Worm (Caenorhabditis elegans) whole organism, L4 larva: ENCODE data around the gene gei-3.

Experiments
- D1046.2 ChIP-seq: fragments of 200-800 bp; sonication (Bioruptor generic); IDR thresholded peaks from 2 replicates; pipeline ENCODE4 v1.3.6; 2022; ENCODE audit warnings: missing genetic modification characterization, missing compliant biosample characterization
- F37D6.2 ChIP-seq: sonication (generic microtip); optimal IDR thresholded peaks from 2 replicates; lab custom pipeline; 2016; ENCODE audit warnings: mild to moderate bottlenecking, missing genetic modification characterization, missing compliant biosample characterization
- F49E8.2 ChIP-seq: sonication (generic microtip); optimal IDR thresholded peaks from 2 replicates; lab custom pipeline; 2016; ENCODE audit warnings: missing compliant biosample characterization, mild to moderate bottlenecking, missing genetic modification characterization, borderline replicate concordance
- R02D3.7 ChIP-seq: fragments of 150-350 bp; sonication (generic microtip); optimal IDR thresholded peaks from 3 replicates; lab custom pipeline; 2014; ENCODE audit warnings: missing biosample characterization, missing genetic modification characterization
- T26A8.4 ChIP-seq: fragments of 200-800 bp; sonication (Bioruptor generic); IDR thresholded peaks from 2 replicates; pipeline ENCODE4 v1.3.6; 2022; ENCODE audit warnings: missing genetic modification characterization, missing compliant biosample characterization
- Y48G9A.11 ChIP-seq: fragments of 200-800 bp; sonication (Bioruptor generic); IDR thresholded peaks from 2 replicates; pipeline ENCODE4 v1.3.6; 2022; ENCODE audit warnings: missing genetic modification reagents, missing genetic modification characterization, missing compliant biosample characterization
- Y5F2A.4 ChIP-seq: fragments of 200-800 bp; sonication (Bioruptor generic); optimal IDR thresholded peaks from 2 replicates; lab custom pipeline; 2018; ENCODE audit warnings: mild to moderate bottlenecking, missing genetic modification characterization, missing compliant biosample characterization
- ZK546.5 ChIP-seq, 2 experiments: sonication (generic microtip); optimal IDR thresholded peaks; 2 replicates each; lab custom pipeline; 2017; ENCODE audit warnings: missing biosample characterization in 2 of 2, missing genetic modification characterization in 2 of 2
- aly-2 ChIP-seq: sonication (generic microtip); optimal IDR thresholded peaks from 2 replicates; lab custom pipeline; 2018; ENCODE audit warnings: missing biosample characterization, missing genetic modification characterization
- ama-1 ChIP-seq: fragments of 150-350 bp; optimal IDR thresholded peaks from 2 replicates; lab custom pipeline; 2014; ENCODE audit warnings: inconsistent platforms, mixed read lengths
- attf-4 ChIP-seq: sonication (generic microtip); optimal IDR thresholded peaks from 3 replicates; lab custom pipeline; 2017; ENCODE audit warnings: missing biosample characterization, missing genetic modification characterization
- ceh-20 ChIP-seq: fragments of 200-800 bp; sonication (Bioruptor generic); IDR thresholded peaks from 2 replicates; pipeline ENCODE4 v1.3.6; 2022; ENCODE audit warnings: missing genetic modification reagents, missing genetic modification characterization, missing compliant biosample characterization
- ceh-32 ChIP-seq: sonication (generic microtip); optimal IDR thresholded peaks from 2 replicates; lab custom pipeline; 2016; ENCODE audit warnings: mild to moderate bottlenecking, missing genetic modification characterization, missing compliant biosample characterization; ENCODE audit not compliant: poor library complexity
- ceh-44 ChIP-seq: fragments of 200-800 bp; sonication (Bioruptor generic); IDR thresholded peaks from 2 replicates; pipeline ENCODE4 v1.3.6; 2022; ENCODE audit warnings: missing genetic modification reagents, missing genetic modification characterization, missing compliant biosample characterization
- ceh-62 ChIP-seq: sonication (generic microtip); optimal IDR thresholded peaks from 2 replicates; lab custom pipeline; 2017; ENCODE audit warnings: missing biosample characterization, missing genetic modification characterization
- ceh-82 ChIP-seq: sonication (generic microtip); optimal IDR thresholded peaks from 2 replicates; lab custom pipeline; 2017; ENCODE audit warnings: missing biosample characterization, missing genetic modification characterization
- ces-1 ChIP-seq: fragments of 150-350 bp; sonication (generic microtip); optimal IDR thresholded peaks from 4 replicates; lab custom pipeline; 2014; ENCODE audit warnings: missing biosample characterization, missing genetic modification reagents, missing genetic modification characterization
- dmd-6 ChIP-seq: fragments of 200-800 bp; sonication (Bioruptor generic); IDR thresholded peaks from 2 replicates; pipeline ENCODE4 v1.3.6; 2022; ENCODE audit warnings: missing genetic modification reagents, missing genetic modification characterization, missing compliant biosample characterization
- dmd-8 ChIP-seq: fragments of 200-800 bp; sonication (Bioruptor generic); IDR thresholded peaks from 2 replicates; pipeline ENCODE4 v1.3.6; 2022; ENCODE audit warnings: missing genetic modification characterization, missing compliant biosample characterization
- dmd-9 ChIP-seq: fragments of 200-800 bp; sonication (Bioruptor generic); IDR thresholded peaks from 2 replicates; pipeline ENCODE4 v1.3.6; 2022; ENCODE audit warnings: missing genetic modification reagents, missing genetic modification characterization, missing compliant biosample characterization
- duxl-1 ChIP-seq: sonication (generic microtip); optimal IDR thresholded peaks from 2 replicates; lab custom pipeline; 2016; ENCODE audit warnings: mild to moderate bottlenecking, missing genetic modification characterization, moderate library complexity, missing compliant biosample characterization; ENCODE audit not compliant: poor library complexity
- dve-1 ChIP-seq: sonication (generic microtip); optimal IDR thresholded peaks from 2 replicates; lab custom pipeline; 2017; ENCODE audit warnings: antibody characterized with exemption, mild to moderate bottlenecking, missing genetic modification characterization, missing compliant biosample characterization; ENCODE audit not compliant: insufficient read depth
- egl-27 ChIP-seq: sonication (generic microtip); optimal IDR thresholded peaks from 3 replicates; lab custom pipeline; 2017; ENCODE audit warnings: missing biosample characterization, missing genetic modification reagents, missing genetic modification characterization
- fkh-10 ChIP-seq: fragments of 150-350 bp; optimal IDR thresholded peaks from 2 replicates; lab custom pipeline; 2014; ENCODE audit warnings: missing biosample characterization, missing genetic modification reagents, missing genetic modification characterization
- fos-1 ChIP-seq: fragments of 150-350 bp; optimal IDR thresholded peaks from 2 replicates; lab custom pipeline; 2014; ENCODE audit warnings: missing biosample characterization, missing genetic modification characterization
- gei-8 ChIP-seq: fragments of 200-800 bp; sonication (Bioruptor generic); optimal IDR thresholded peaks from 2 replicates; lab custom pipeline; 2018; ENCODE audit warnings: mild to moderate bottlenecking, missing genetic modification characterization, missing compliant biosample characterization
- jun-1 ChIP-seq: fragments of 150-350 bp; optimal IDR thresholded peaks from 2 replicates; lab custom pipeline; 2014; ENCODE audit warnings: missing biosample characterization, missing genetic modification reagents, missing genetic modification characterization
- lim-7 ChIP-seq: fragments of 200-800 bp; sonication (Bioruptor generic); IDR thresholded peaks from 2 replicates; pipeline ENCODE4 v1.3.6; 2022; ENCODE audit warnings: missing genetic modification characterization, missing compliant biosample characterization
- lin-1 ChIP-seq: fragments of 200-800 bp; sonication (Bioruptor generic); IDR thresholded peaks from 2 replicates; pipeline ENCODE4 v1.3.6; 2022; ENCODE audit warnings: missing genetic modification reagents, missing genetic modification characterization, missing compliant biosample characterization
- lin-13 ChIP-seq: fragments of 150-350 bp; optimal IDR thresholded peaks from 2 replicates; lab custom pipeline; 2014; ENCODE audit warnings: missing biosample characterization, missing genetic modification reagents, missing genetic modification characterization
- lin-38 ChIP-seq: fragments of 200-800 bp; sonication (Bioruptor generic); IDR thresholded peaks from 2 replicates; pipeline ENCODE4 v1.3.6; 2022; ENCODE audit warnings: missing genetic modification reagents, missing genetic modification characterization, missing compliant biosample characterization
- lin-39 ChIP-seq: fragments of 150-350 bp; optimal IDR thresholded peaks from 2 replicates; lab custom pipeline; 2014; ENCODE audit warnings: missing biosample characterization, missing genetic modification reagents, missing genetic modification characterization
- madf-9 ChIP-seq: fragments of 200-800 bp; sonication (Bioruptor generic); conservative IDR thresholded peaks from 2 replicates; pipeline ENCODE4 v1.3.6; 2022; ENCODE audit warnings: missing genetic modification reagents, missing genetic modification characterization, missing compliant biosample characterization
- mxl-3 ChIP-seq: fragments of 200-800 bp; sonication (Bioruptor generic); optimal IDR thresholded peaks from 2 replicates; lab custom pipeline; 2018; ENCODE audit warnings: mild to moderate bottlenecking, missing genetic modification characterization, missing compliant biosample characterization
- nhr-10 ChIP-seq: fragments of 150-350 bp; optimal IDR thresholded peaks from 2 replicates; lab custom pipeline; 2014; ENCODE audit warnings: missing biosample characterization, missing genetic modification characterization
- nhr-102 ChIP-seq: sonication (generic microtip); optimal IDR thresholded peaks from 2 replicates; lab custom pipeline; 2016; ENCODE audit warnings: mild to moderate bottlenecking, missing genetic modification characterization, moderate library complexity, missing compliant biosample characterization
- nhr-237 ChIP-seq: sonication (generic microtip); optimal IDR thresholded peaks from 2 replicates; lab custom pipeline; 2017; ENCODE audit warnings: missing biosample characterization, missing genetic modification characterization
- nhr-41 ChIP-seq: fragments of 200-800 bp; sonication (Bioruptor generic); IDR thresholded peaks from 2 replicates; pipeline ENCODE4 v1.3.6; 2022; ENCODE audit warnings: missing genetic modification reagents, missing genetic modification characterization, missing compliant biosample characterization
- nhr-42 ChIP-seq: fragments of 200-800 bp; sonication (Bioruptor generic); IDR thresholded peaks from 2 replicates; pipeline ENCODE4 v1.3.6; 2022; ENCODE audit warnings: missing genetic modification characterization, missing compliant biosample characterization
- nhr-48 ChIP-seq: sonication (generic microtip); optimal IDR thresholded peaks from 2 replicates; lab custom pipeline; 2016; ENCODE audit warnings: mild to moderate bottlenecking, missing genetic modification characterization, missing compliant biosample characterization
- nhr-6 ChIP-seq: fragments of 150-350 bp; optimal IDR thresholded peaks from 2 replicates; lab custom pipeline; 2014; ENCODE audit warnings: missing biosample characterization, missing genetic modification characterization
- nhr-76 ChIP-seq: fragments of 150-350 bp; optimal IDR thresholded peaks from 2 replicates; lab custom pipeline; 2014; ENCODE audit warnings: missing biosample characterization, missing genetic modification characterization
- pqm-1 ChIP-seq: sonication (generic microtip); optimal IDR thresholded peaks from 2 replicates; lab custom pipeline; 2017; ENCODE audit warnings: missing biosample characterization, missing genetic modification characterization
- saeg-2 ChIP-seq: fragments of 200-800 bp; sonication (Bioruptor generic); IDR thresholded peaks from 2 replicates; pipeline ENCODE4 v1.3.6; 2022; ENCODE audit warnings: missing genetic modification reagents, missing genetic modification characterization, missing compliant biosample characterization
- sdz-12 ChIP-seq: fragments of 200-800 bp; sonication (Bioruptor generic); optimal IDR thresholded peaks from 2 replicates; lab custom pipeline; 2018; ENCODE audit warnings: mild to moderate bottlenecking, missing genetic modification characterization, missing compliant biosample characterization
- set-16 ChIP-seq: fragments of 200-800 bp; sonication (Bioruptor generic); IDR thresholded peaks from 2 replicates; pipeline ENCODE4 v1.3.6; 2022; ENCODE audit warnings: missing genetic modification reagents, missing genetic modification characterization, missing compliant biosample characterization
- skn-1 ChIP-seq: fragments of 150-350 bp; optimal IDR thresholded peaks from 2 replicates; lab custom pipeline; 2014; ENCODE audit warnings: missing biosample characterization, missing genetic modification characterization
- snpc-1.2 ChIP-seq: fragments of 200-800 bp; sonication (Bioruptor generic); IDR thresholded peaks from 2 replicates; pipeline ENCODE4 v1.3.6; 2022; ENCODE audit warnings: missing genetic modification reagents, missing genetic modification characterization, missing compliant biosample characterization
- unc-62 ChIP-seq, 3 experiments: fragments of 150-350 bp in 1 of 3; sonication (generic microtip); optimal IDR thresholded peaks in 2 of 3; peaks in 1 of 3; 1 replicate in 1 of 3; 2 replicates in 2 of 3; lab custom pipeline; 2014 to 2017; ENCODE audit warnings: missing biosample characterization in 3 of 3, missing genetic modification characterization in 3 of 3, missing genetic modification reagents in 3 of 3, missing genotype in 1 of 3
- zag-1 ChIP-seq: fragments of 150-350 bp; optimal IDR thresholded peaks from 2 replicates; lab custom pipeline; 2014; ENCODE audit warnings: missing biosample characterization, missing genetic modification characterization
- zfp-3 ChIP-seq: fragments of 200-800 bp; sonication (Bioruptor generic); conservative IDR thresholded peaks from 2 replicates; pipeline ENCODE4 v1.3.6; 2022; ENCODE audit warnings: missing genetic modification reagents, missing genetic modification characterization, missing compliant biosample characterization
- zip-11 ChIP-seq: fragments of 200-800 bp; sonication (Bioruptor generic); IDR thresholded peaks from 2 replicates; pipeline ENCODE4 v1.3.6; 2022; ENCODE audit warnings: missing genetic modification characterization, missing compliant biosample characterization
- zip-2 ChIP-seq: fragments of 150-350 bp; optimal IDR thresholded peaks from 2 replicates; lab custom pipeline; 2014; ENCODE audit warnings: missing biosample characterization, missing genetic modification characterization

The gei-3 gene

DNA sequence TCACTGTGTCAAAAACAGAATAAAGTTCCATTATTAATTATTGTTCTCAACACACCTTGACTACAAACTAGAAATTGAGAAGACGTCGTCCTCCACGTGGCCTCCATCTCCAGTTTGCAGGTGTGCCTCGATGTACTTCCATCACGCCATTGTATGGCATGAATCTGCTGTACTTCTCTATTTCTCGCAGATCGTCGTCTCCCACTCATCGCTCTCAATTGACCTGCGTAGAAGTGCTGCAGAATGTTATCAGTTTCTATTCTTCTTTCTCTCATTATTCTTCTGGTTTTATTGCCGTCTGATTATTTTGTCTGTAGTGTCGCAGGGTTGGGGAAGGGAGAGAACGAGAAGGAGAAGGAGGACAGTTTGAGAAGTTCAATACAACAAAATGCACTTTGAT, 53.8 kb downstream of the gei-3 start (continued):
- TF ChIP-seq dmd-6 (GFP tag; lab: Robert Waterston, UW): peak; percentile 95
- no peak for TF ChIP-seq jun-1 (tag; lab: Kevin White, UChicago)
- TF ChIP-seq nhr-42 (GFP tag; lab: Robert Waterston, UW): no peak
- no peak for TF ChIP-seq ceh-62 (tag; lab: Kevin White, UChicago)
- peak; percentile 1 for TF ChIP-seq nhr-10 (tag; lab: Kevin White, UChicago)
- TF ChIP-seq aly-2 (tag; lab: Kevin White, UChicago): no peak
- no peak for TF ChIP-seq egl-27 (tag; lab: Kevin White, UChicago)
- no peak for TF ChIP-seq zag-1 (tag; lab: Kevin White, UChicago)
- no peak for TF ChIP-seq skn-1 (tag; lab: Kevin White, UChicago)
- TF ChIP-seq fos-1: no peak
- TF ChIP-seq zip-2: no peak
- no peak for TF ChIP-seq Y48G9A.11 (GFP tag; lab: Robert Waterston, UW)
- peak; percentile 88 for TF ChIP-seq dve-1 (tag; lab: Kevin White, UChicago)
- TF ChIP-seq D1046.2: no peak
- no peak for TF ChIP-seq saeg-2 (GFP tag; lab: Robert Waterston, UW)
- no peak for TF ChIP-seq ZK546.5 (tag; optimal IDR thresholded peaks at IDR 0.05; lab: Kevin White, UChicago)
- TF ChIP-seq gei-8 (GFP tag; lab: Kevin White, UChicago): peak; percentile 53
- TF ChIP-seq R02D3.7 (tag; lab: Kevin White, UChicago): no peak
- TF ChIP-seq ces-1 (GFP tag; lab: Kevin White, UChicago): no peak
- TF ChIP-seq pqm-1 (tag; lab: Kevin White, UChicago): peak; percentile 74
- no peak for TF ChIP-seq T26A8.4 (GFP tag; lab: Robert Waterston, UW)
- TF ChIP-seq lin-1 (GFP tag; lab: Robert Waterston, UW): 0 out of 2 replicates have a peak, but pooled peaks have one; percentile 17
- TF ChIP-seq Y5F2A.4 (GFP tag; lab: Kevin White, UChicago): no peak
- peak; percentile 31 for TF ChIP-seq nhr-6 (tag; lab: Kevin White, UChicago)
- no peak for TF ChIP-seq madf-9 (GFP tag; lab: Robert Waterston, UW)
- no peak for TF ChIP-seq lin-38 (GFP tag; lab: Robert Waterston, UW)
- TF ChIP-seq nhr-76 (tag; lab: Kevin White, UChicago): no peak
- no peak for TF ChIP-seq attf-4
- TF ChIP-seq ceh-20 (GFP tag; lab: Robert Waterston, UW): 0 out of 2 replicates have a peak, but pooled peaks have one; percentile 30
- TF ChIP-seq snpc-1.2 (GFP tag; lab: Robert Waterston, UW): no peak
- no peak for TF ChIP-seq nhr-237 (tag; lab: Kevin White, UChicago)
- no peak for TF ChIP-seq F37D6.2 (tag; lab: Kevin White, UChicago)
- TF ChIP-seq zip-11 (GFP tag; lab: Robert Waterston, UW): no peak
- no peak for TF ChIP-seq lim-7 (GFP tag; lab: Robert Waterston, UW)
- no peak for TF ChIP-seq lin-13 (GFP tag; lab: Kevin White, UChicago)
- TF ChIP-seq fkh-10: no peak
- TF ChIP-seq ama-1 (lab: Kevin White, UChicago): no peak
- TF ChIP-seq ceh-82: no peak
- TF ChIP-seq unc-62 (GFP tag; optimal IDR thresholded peaks at IDR 0.05 in 1 of 2; lab: Kevin White, UChicago): peak in 1 of 2 experiments; percentile 96
- no peak for TF ChIP-seq unc-62 (tag; optimal IDR thresholded peaks at IDR 0.05; lab: Kevin White, UChicago)
- peak; percentile 76; the same call in 1 of the 2 replicates for TF ChIP-seq nhr-41
- no peak for TF ChIP-seq lin-39 (tag; lab: Kevin White, UChicago)
- TF ChIP-seq zfp-3: no peak
- peak; percentile 98 for TF ChIP-seq mxl-3 (GFP tag; lab: Kevin White, UChicago)
- no peak for TF ChIP-seq dmd-9 (GFP tag; lab: Robert Waterston, UW)
- no peak for TF ChIP-seq F49E8.2
- TF ChIP-seq dmd-8 (GFP tag; lab: Robert Waterston, UW): no peak
- TF ChIP-seq ceh-32 (tag; lab: Kevin White, UChicago): no peak
- TF ChIP-seq duxl-1 (tag; lab: Kevin White, UChicago): no peak
- no peak for TF ChIP-seq ceh-44 (GFP tag; lab: Robert Waterston, UW)
- no peak for TF ChIP-seq sdz-12 (GFP tag; lab: Kevin White, UChicago)
- no peak for TF ChIP-seq set-16 (GFP tag; lab: Robert Waterston, UW)
- no peak for TF ChIP-seq nhr-102
- peak; percentile 79 for TF ChIP-seq nhr-48 (tag; lab: Kevin White, UChicago)
